Worm (Caenorhabditis elegans): ENCODE results near the gene dpy-27.

Gene dpy-27

ce11 chrIII:3820134-3820533 is 655 bp upstream of the dpy-27 start (continued):
- TF ChIP-seq hlh-30 (tag; optimal IDR thresholded peaks at IDR 0.05; ENCODE audit: insufficient read depth): peak; percentile 93
- no peak for TF ChIP-seq ZK337.2 (GFP tag; IDR thresholded peaks at IDR 0.05)
- peak; percentile 46 for TF ChIP-seq nhr-48 (tag; optimal IDR thresholded peaks at IDR 0.05)
- TF ChIP-seq egl-27 (tag; optimal IDR thresholded peaks at IDR 0.05): no peak
- peak; percentile 45 for TF ChIP-seq dmd-6 (GFP tag; IDR thresholded peaks at IDR 0.05)
- no peak for TF ChIP-seq ceh-28 (tag; optimal IDR thresholded peaks at IDR 0.05)
- no peak for TF ChIP-seq Y48G9A.11 (GFP tag; IDR thresholded peaks at IDR 0.05)
- no peak for TF ChIP-seq ama-1 (optimal IDR thresholded peaks at IDR 0.05)
- TF ChIP-seq mdl-1 (tag; optimal IDR thresholded peaks at IDR 0.05): peak; percentile 43 to 86
- no peak for TF ChIP-seq lin-13 (GFP tag; optimal IDR thresholded peaks at IDR 0.05)
- no peak for TF ChIP-seq madf-5 (GFP tag; IDR thresholded peaks at IDR 0.05)
- TF ChIP-seq hlh-11 (tag; optimal IDR thresholded peaks at IDR 0.05): peak; percentile 91
- TF ChIP-seq nhr-25 (tag; optimal IDR thresholded peaks at IDR 0.05; ENCODE audit: borderline replicate concordance, insufficient read depth): peak; percentile 23
- no peak for TF ChIP-seq ceh-62 (tag; optimal IDR thresholded peaks at IDR 0.05)
- TF ChIP-seq mdt-29 (GFP tag; IDR thresholded peaks at IDR 0.05): no peak
- no peak for TF ChIP-seq nhr-42 (GFP tag; IDR thresholded peaks at IDR 0.05)
- TF ChIP-seq dve-1 (tag; optimal IDR thresholded peaks at IDR 0.05; ENCODE audit: insufficient read depth): peak; percentile 78
- no peak for TF ChIP-seq spr-1 (tag; optimal IDR thresholded peaks at IDR 0.05)
- peak; percentile 61 for TF ChIP-seq aha-1 (tag)
- no peak for TF ChIP-seq F10B5.3 (tag; optimal IDR thresholded peaks at IDR 0.05)
- no peak for TF ChIP-seq snpc-4 (tag; optimal IDR thresholded peaks at IDR 0.05)
- TF ChIP-seq aly-2 (tag; optimal IDR thresholded peaks at IDR 0.05): no peak
- peak; percentile 67 for TF ChIP-seq T26A8.4 (GFP tag; IDR thresholded peaks at IDR 0.05)
- TF ChIP-seq fos-1 (tag; optimal IDR thresholded peaks at IDR 0.05): no peak
- no peak for TF ChIP-seq daf-16 (GFP tag; optimal IDR thresholded peaks at IDR 0.05)
- peak; percentile 12 for TF ChIP-seq daf-16 (tag; optimal IDR thresholded peaks at IDR 0.05)
- no peak for TF ChIP-seq tra-1 (GFP tag; IDR thresholded peaks at IDR 0.05)
- TF ChIP-seq ceh-82 (tag; optimal IDR thresholded peaks at IDR 0.05): no peak
- no peak for TF ChIP-seq lin-38 (GFP tag; IDR thresholded peaks at IDR 0.05)
- no peak for TF ChIP-seq nhr-76 (tag; optimal IDR thresholded peaks at IDR 0.05)
- peak; percentile 77 for TF ChIP-seq mep-1 (tag; optimal IDR thresholded peaks at IDR 0.05)
- peak; percentile 8 for TF ChIP-seq ztf-7 (tag; optimal IDR thresholded peaks at IDR 0.05)
- TF ChIP-seq gei-8 (GFP tag; optimal IDR thresholded peaks at IDR 0.05): no peak
- no peak for TF ChIP-seq tag-97 (GFP tag; IDR thresholded peaks at IDR 0.05)
- no peak for TF ChIP-seq unc-62 (GFP tag; optimal IDR thresholded peaks at IDR 0.05 in 1 of 2)
- TF ChIP-seq unc-62 (tag; optimal IDR thresholded peaks at IDR 0.05): no peak
- no peak for TF ChIP-seq Y105C5A.15 (GFP tag; IDR thresholded peaks at IDR 0.05)
- no peak for TF ChIP-seq sdz-12 (GFP tag; optimal IDR thresholded peaks at IDR 0.05)
- peak; percentile 50; the same call in 1 of the 2 replicates for TF ChIP-seq nhr-41 (GFP tag; IDR thresholded peaks at IDR 0.05)
- no peak for TF ChIP-seq nhr-10 (tag; optimal IDR thresholded peaks at IDR 0.05)
- TF ChIP-seq mxl-3 (GFP tag; optimal IDR thresholded peaks at IDR 0.05): peak; percentile 80
- peak; percentile 86 for TF ChIP-seq hmg-1.1 (GFP tag; IDR thresholded peaks at IDR 0.05)
- TF ChIP-seq mxl-2 (GFP tag; conservative IDR thresholded peaks at IDR 0.05): no peak
- peak in 1 of 2 experiments; percentile 75 for TF ChIP-seq lsy-2 (tag; optimal IDR thresholded peaks at IDR 0.05)
- no peak for TF ChIP-seq skn-1 (tag; optimal IDR thresholded peaks at IDR 0.05)
- TF ChIP-seq zfp-3 (GFP tag; conservative IDR thresholded peaks at IDR 0.05): no peak
- TF ChIP-seq nhr-6 (tag; optimal IDR thresholded peaks at IDR 0.05): peak; percentile 69
- TF ChIP-seq Y75B8A.6 (GFP tag; IDR thresholded peaks at IDR 0.05): no peak
- no peak for TF ChIP-seq zip-11 (GFP tag; IDR thresholded peaks at IDR 0.05)
- peak; percentile 11 for TF ChIP-seq nhr-102 (tag; optimal IDR thresholded peaks at IDR 0.05)
- TF ChIP-seq ceh-20 (GFP tag; IDR thresholded peaks at IDR 0.05): 0 out of 2 replicates have a peak, but pooled peaks have one; percentile 10
- no peak for TF ChIP-seq ceh-44 (GFP tag; IDR thresholded peaks at IDR 0.05)
